Worm (Caenorhabditis elegans): ENCODE results near the gene C29F5.1.

C29F5.1 gene

DNA sequence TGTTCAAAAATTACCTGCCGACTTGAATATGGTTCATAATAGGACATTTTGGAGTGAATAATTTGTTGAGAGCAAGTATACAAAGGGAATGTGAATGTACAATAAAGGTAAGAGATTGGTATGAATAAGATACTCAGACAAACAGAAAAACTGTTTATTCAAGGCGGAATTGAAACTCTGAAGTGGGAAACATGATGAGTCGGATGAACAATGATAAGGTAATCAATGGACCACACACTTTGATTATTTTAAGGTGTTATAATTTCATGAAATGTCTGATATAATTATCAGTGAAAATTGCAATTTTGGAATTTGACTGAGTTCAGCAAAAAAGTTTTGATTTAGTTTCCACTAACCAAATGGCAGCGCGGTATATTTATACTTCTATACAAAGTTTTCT is 36.2 kb downstream of the C29F5.1 start:
- TF ChIP-seq unc-62 (GFP tag; optimal IDR thresholded peaks at IDR 0.05) = no peak

DNA sequence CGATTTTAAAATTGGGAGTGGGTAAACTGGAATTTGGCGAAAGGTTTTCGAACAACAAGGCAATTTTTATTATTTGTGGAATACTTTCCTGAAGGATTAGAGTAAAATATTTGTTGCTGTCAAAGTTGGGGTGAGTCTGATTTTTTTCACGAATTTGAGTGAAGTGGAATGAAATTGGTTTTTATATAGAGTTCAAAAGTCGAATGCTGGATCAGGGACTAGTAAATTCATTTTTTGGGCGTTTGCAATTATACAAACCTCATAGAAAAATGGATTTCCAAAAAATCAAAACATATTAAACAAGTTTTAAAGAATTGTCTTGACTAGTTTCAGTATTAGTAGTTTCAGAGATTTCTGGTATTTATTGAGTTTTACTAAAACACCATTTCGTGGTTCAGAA is 36.6 kb downstream of the C29F5.1 start, which contains the start of gene C32D5.7:
Gene C32D5.7, minus strand, starts transcription at position 101 of the 400 bp plus-strand sequence.
- no peak for TF ChIP-seq unc-62 (GFP tag; optimal IDR thresholded peaks at IDR 0.05)

ce11 chrII:6341076-6341475 is 37.8 kb downstream of the C29F5.1 start:
- TF ChIP-seq unc-62 (GFP tag; optimal IDR thresholded peaks at IDR 0.05) = no peak

- no peak for TF ChIP-seq unc-62 (GFP tag; optimal IDR thresholded peaks at IDR 0.05)
These were observed 39.1 kb downstream of the C29F5.1 start for ce11 chrII:6342455-6342854.

ce11 chrII:6343893-6344292 is 40.6 kb downstream of the C29F5.1 start, which contains the start of gene txt-18:
TSS of gene txt-18 (plus strand) at chrII:6344072.
- no peak for TF ChIP-seq unc-62 (GFP tag; optimal IDR thresholded peaks at IDR 0.05)

DNA sequence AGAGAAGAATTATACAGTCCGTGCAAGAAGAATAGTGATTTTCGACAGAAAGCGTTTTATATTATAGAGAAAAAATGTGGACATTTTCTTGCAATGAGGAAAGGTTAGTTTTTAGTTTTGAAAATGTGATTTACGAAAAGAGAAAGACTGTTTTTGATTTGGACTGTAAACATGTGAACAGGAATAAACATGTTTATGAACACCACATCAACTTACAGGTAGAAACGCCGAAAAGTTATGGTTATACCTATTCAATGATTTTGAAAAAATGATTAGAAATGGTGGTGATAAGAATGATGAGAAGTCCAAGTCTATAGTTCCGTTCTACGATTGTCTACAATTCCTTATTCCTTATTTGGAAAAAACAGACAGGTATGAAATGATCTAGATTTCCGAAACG is 41.2 kb downstream of the C29F5.1 start:
- TF ChIP-seq unc-62 (GFP tag; optimal IDR thresholded peaks at IDR 0.05) = no peak

DNA sequence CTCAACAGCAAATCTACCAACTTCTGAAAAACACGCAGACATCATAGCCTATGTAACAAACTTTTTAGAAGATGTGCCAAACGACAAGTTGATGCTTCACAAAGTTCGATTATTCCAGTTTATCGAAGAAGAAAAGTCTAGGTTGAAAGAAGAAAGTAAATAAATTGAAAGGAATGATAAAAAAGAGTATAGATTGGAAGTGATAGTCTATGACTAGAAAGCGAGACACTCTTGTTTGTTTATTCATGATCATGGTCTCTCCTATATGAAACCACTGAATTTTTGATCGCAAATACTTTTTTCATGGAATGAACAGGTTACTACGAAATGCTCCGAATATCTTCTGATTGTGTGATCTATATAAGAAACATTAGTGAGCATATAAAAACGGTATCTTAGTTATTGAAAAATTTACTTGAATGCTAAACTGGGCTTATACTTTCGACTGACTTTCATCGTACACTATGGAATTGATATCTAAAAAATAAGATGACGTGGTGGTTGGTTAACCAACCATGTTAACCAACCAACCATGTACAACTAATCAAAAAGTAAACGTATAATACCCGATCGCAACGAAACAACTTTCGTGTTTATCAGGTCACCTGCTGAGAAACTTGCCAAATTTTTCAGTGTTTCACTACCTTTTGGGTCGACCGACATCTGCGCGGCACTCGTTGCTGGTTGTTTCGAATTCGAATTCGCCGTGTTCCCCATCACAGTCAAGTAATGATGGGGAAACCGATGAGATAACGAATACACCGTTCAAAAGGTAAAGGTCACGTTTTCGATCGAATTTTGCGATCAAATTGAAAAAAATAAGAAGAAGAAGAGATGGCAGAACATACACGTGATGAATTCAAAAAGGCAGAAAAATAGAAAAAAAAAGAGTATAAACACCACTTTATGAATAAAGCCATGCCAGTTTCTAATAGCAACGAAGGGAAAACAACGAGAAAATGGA is 42.2 kb downstream of the C29F5.1 start, which contains the start of gene C32D5.8:
Gene C32D5.8, minus strand, starts transcription at position 770 of the 964 bp plus-strand sequence.
- TF ChIP-seq unc-62 (GFP tag; optimal IDR thresholded peaks at IDR 0.05) = no peak

ce11 chrII:6346551-6347079 is 43.3 kb downstream of the C29F5.1 start:
- no peak for TF ChIP-seq unc-62 (GFP tag; optimal IDR thresholded peaks at IDR 0.05)

DNA sequence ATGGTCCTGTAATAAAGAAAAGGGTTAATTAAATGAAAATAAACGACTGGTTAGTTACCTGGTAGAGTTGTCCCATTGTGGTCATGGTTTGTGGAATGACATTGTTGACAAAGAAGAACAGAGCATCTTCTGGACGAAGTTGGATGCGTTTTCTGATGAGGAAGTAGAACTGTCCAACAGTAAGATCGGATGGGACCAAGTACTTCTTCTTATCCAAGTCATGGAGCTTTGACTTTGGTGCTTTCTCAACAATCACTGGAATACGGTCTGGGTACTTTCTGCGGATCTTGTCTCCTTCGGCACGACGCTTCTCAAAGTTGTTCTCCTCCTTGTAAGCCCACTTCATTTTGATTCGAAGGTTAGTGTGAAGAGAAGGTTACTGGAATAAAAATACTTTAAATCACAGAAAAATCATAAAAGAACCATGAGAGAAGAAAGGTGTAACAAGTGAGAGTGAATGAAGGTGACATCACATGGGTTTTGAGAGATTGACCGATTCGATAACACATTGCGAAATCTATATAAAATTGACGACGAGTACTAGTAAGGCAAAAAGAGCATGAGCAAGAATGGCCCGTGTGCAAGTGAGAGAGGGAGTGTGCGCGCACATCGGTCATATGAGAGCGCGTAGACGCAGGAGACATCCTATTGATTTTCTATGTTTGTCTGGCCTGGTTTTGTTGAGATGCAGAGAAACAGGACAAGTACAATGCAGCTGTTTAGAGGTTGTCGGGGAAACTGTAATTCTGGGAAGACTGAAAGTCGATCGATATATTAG is 44.2 kb downstream of the C29F5.1 start, which contains the start of gene lgg-1:
Gene lgg-1, minus strand, starts transcription at position 379 of the 778 bp plus-strand sequence.
- no peak for TF ChIP-seq unc-62 (GFP tag; optimal IDR thresholded peaks at IDR 0.05)

- TF ChIP-seq unc-62 (GFP tag; optimal IDR thresholded peaks at IDR 0.05) = peak; percentile 39
These were observed 45.0 kb downstream of the C29F5.1 start for ce11 chrII:6348360-6348759.

- no peak for TF ChIP-seq unc-62 (GFP tag; optimal IDR thresholded peaks at IDR 0.05)
These were observed 46.6 kb downstream of the C29F5.1 start for ce11 chrII:6349968-6350367.

- TF ChIP-seq unc-62 (GFP tag; optimal IDR thresholded peaks at IDR 0.05) = no peak
These were observed 48.6 kb downstream of the C29F5.1 start, which contains the start of gene C32D5.10 for ce11 chrII:6351887-6352286. TSS of gene C32D5.10 (minus strand) at chrII:6351987.

Data from whole organism, dauer.